Worm (Caenorhabditis elegans) whole organism, midembryonic: Measurements from ENCODE around the gene T05B4.8.

ENCODE experiments used
- T22C8.4 ChIP-seq: fragments of 200-800 bp; sonication (Bioruptor generic); IDR thresholded peaks from 2 replicates; pipeline ENCODE4 v1.3.6; 2022; ENCODE audit warnings: missing genetic modification characterization, missing compliant biosample characterization
- flt-1 ChIP-seq: fragments of 200-800 bp; sonication (Bioruptor generic); IDR thresholded peaks from 2 replicates; pipeline ENCODE4 v1.3.6; 2022; ENCODE audit warnings: missing genetic modification characterization, missing compliant biosample characterization
- ref-1 ChIP-seq: fragments of 200-800 bp; sonication (Bioruptor generic); conservative IDR thresholded peaks from 2 replicates; pipeline ENCODE4 v1.3.6; 2022; ENCODE audit warnings: missing genetic modification reagents, missing genetic modification characterization, missing compliant biosample characterization

- no peak for TF ChIP-seq flt-1 (GFP tag; lab: Robert Waterston, UW)
- TF ChIP-seq ref-1 (GFP tag; lab: Robert Waterston, UW) = no peak
- no peak for TF ChIP-seq T22C8.4 (GFP tag; lab: Robert Waterston, UW)
These were observed 48.6 kb upstream of the T05B4.8 start, which contains the start of gene Y45G5AM.3 for ce11 chrV:4164504-4164959.
